Worm (Caenorhabditis elegans): ENCODE results near the gene clc-7.

DNA sequence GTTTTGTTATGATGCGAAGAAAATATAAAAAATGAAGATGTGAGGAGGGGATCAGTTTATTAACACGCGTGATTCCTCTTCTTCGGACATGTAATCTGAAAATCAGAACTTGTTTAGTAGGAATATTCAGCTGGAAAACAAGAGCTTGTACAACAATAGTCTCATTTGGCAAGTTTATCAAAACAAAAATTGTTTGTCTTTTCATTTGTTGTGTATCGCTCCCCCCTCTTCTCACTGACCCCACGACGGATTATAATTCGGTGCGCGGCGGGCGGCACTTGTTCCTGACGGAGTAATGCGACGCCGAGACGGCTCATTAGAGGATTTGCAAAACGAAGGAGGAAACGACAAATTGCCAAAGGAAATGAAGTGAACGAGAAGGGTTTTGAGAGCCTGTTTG lies 34.0 kb upstream of the clc-7 start, which contains the start of gene ZC449.4:
- TF ChIP-seq dao-5 (tag; optimal IDR thresholded peaks at IDR 0.05) (no peak), W03F9.2 (tag; optimal IDR thresholded peaks at IDR 0.05) (no peak), him-1 (tag; optimal IDR thresholded peaks at IDR 0.05) (no peak)
